Worm (Caenorhabditis elegans): Measurements from ENCODE around the gene pgp-11.

- TF ChIP-seq Y79H2A.3 (GFP tag; conservative IDR thresholded peaks at IDR 0.05) (no peak), attf-5 (GFP tag; optimal IDR thresholded peaks at IDR 0.05) (no peak), rcor-1 (GFP tag; IDR thresholded peaks at IDR 0.05) (no peak), mxl-1 (tag; optimal IDR thresholded peaks at IDR 0.05) (no peak)
Measured at ce11 chrII:7983454-7983853, 20.6 kb downstream of the pgp-11 start.

Data from whole organism, young adult.